Fruit fly (Drosophila melanogaster): ENCODE results near the gene Pfdn1.

Gene Pfdn1

DNA sequence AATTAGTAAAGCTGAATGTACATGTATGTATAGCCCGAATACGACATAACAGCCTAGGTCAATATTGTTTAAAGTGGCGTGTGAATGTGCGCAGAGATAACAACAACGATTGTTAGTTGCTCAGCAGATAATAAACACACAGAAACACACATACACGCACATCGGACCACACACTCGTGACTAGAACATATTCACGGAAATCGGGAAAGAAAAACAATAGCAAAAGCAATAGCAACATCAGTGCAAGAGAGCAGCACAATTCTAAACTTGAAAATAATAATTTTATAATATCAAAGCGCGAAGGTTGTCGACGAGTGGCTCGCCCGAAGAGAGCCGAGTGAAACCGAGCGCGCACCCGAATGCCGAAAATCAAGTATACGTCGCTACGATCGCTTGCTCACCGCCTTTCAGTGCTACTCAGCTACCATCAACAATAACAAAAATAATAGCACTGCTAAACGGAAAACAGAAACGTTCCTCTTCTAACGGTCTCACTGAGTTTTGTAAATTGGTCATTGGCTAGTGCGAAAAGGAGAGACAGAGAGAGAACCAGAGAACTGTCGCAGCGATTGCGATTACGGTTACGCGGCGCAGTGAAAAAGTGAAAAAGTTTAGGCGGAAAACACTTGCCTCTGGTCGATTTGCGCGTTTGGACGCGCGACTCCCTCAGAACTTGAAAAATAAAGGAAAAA lies 14.2 kb downstream of the Pfdn1 start:
- TF ChIP-seq D1 (tag; optimal IDR thresholded peaks at IDR 0.05) (no peak), CG15710 (tag; optimal IDR thresholded peaks at IDR 0.05) (no peak), CG13204 (GFP tag; optimal IDR thresholded peaks at IDR 0.05) (no peak), CG34367 (tag; optimal IDR thresholded peaks at IDR 0.05) (no peak), gl (tag; optimal IDR thresholded peaks at IDR 0.05) (no peak), fd96Ca (GFP tag; IDR thresholded peaks at IDR 0.05) (no peak), rn (GFP tag; IDR thresholded peaks at IDR 0.05) (no peak), CG8159 (tag; optimal IDR thresholded peaks at IDR 0.05) (no peak), CG14655 (GFP tag; optimal IDR thresholded peaks at IDR 0.05) (no peak), Pif1A (GFP tag; optimal IDR thresholded peaks at IDR 0.05) (no peak), Ets98B (GFP tag; IDR thresholded peaks at IDR 0.05) (no peak; the same call in 1 of the 2 replicates), CG17806 (tag; optimal IDR thresholded peaks at IDR 0.05) (no peak), Snoo (tag; optimal IDR thresholded peaks at IDR 0.05) (no peak), CG4496 (GFP tag; IDR thresholded peaks at IDR 0.05) (no peak)

- no peak for TF ChIP-seq CG13204 (GFP tag; optimal IDR thresholded peaks at IDR 0.05)
- TF ChIP-seq Ets98B (GFP tag; IDR thresholded peaks at IDR 0.05): no peak
- TF ChIP-seq Pif1B (GFP tag; optimal IDR thresholded peaks at IDR 0.05): no peak
- TF ChIP-seq rn (GFP tag; IDR thresholded peaks at IDR 0.05): no peak
These were observed 15.8 kb downstream of the Pfdn1 start for dm6 chr2L:6084694-6085093.

DNA sequence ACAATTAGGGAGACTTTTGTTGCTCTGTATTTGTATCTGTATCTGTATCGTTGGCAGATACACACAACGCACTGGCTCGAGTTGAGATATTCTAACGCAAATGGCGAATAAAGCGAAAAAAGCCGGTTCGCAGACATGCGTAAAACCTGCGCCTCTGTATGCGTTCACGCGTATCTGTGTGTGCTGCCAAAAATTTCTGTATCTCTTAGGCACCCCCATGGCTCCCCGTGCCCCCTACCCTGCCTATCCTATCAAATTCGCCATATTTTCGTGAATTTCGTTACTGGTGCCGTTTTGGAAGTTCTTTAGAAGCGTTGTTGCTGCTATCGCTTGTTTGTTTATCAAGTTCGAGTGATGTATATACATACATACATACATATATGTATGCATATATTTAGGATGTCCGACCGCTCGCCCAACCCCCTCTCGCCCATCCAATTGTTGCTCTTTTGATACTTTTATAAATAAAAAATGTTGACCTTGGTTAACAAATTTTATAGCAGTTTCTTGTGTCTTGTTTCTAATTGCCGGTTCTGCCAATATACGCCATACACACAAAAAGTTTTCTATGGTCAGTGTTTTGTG lies 16.9 kb downstream of the Pfdn1 start:
- TF ChIP-seq gl (tag; optimal IDR thresholded peaks at IDR 0.05) (no peak), Pif1B (GFP tag; optimal IDR thresholded peaks at IDR 0.05) (no peak), Snoo (tag; optimal IDR thresholded peaks at IDR 0.05) (no peak), CG8301 (tag; optimal IDR thresholded peaks at IDR 0.05) (no peak), D1 (tag; optimal IDR thresholded peaks at IDR 0.05) (no peak), CG14655 (GFP tag; optimal IDR thresholded peaks at IDR 0.05) (no peak), CG12605 (GFP tag; IDR thresholded peaks at IDR 0.05) (no peak), Ets98B (GFP tag; IDR thresholded peaks at IDR 0.05) (no peak), CG15710 (tag; optimal IDR thresholded peaks at IDR 0.05) (no peak), CG4496 (GFP tag; IDR thresholded peaks at IDR 0.05) (no peak), CG32121 (GFP tag; IDR thresholded peaks at IDR 0.05) (no peak), fd96Ca (GFP tag; IDR thresholded peaks at IDR 0.05) (no peak), EcR (GFP tag; optimal IDR thresholded peaks at IDR 0.05) (no peak), CG17806 (tag; optimal IDR thresholded peaks at IDR 0.05) (no peak), CG34367 (tag; optimal IDR thresholded peaks at IDR 0.05) (no peak), CG10348 (GFP tag; IDR thresholded peaks at IDR 0.05) (no peak)

DNA sequence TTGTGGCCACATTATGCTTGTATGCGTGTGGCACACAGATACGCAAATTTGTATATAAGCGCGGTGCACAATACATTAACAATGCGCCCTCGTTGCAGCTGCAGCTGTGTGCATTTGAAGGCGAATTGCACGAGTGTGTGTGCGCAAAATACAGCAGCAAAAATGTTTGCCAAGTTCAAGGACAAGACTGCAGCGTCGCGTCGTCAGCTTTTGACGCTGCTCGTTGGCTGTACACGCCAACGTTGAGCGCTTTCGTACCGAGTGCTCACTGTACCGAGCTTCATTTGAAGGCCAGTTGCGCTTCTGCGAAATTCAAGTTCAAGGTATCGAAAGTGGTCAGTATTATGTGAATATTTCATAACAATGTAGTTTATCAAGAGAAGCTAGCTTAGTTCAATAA lies 17.9 kb downstream of the Pfdn1 start:
- no peak for TF ChIP-seq EcR (GFP tag; optimal IDR thresholded peaks at IDR 0.05)
- TF ChIP-seq CG4496 (GFP tag; IDR thresholded peaks at IDR 0.05): no peak

DNA sequence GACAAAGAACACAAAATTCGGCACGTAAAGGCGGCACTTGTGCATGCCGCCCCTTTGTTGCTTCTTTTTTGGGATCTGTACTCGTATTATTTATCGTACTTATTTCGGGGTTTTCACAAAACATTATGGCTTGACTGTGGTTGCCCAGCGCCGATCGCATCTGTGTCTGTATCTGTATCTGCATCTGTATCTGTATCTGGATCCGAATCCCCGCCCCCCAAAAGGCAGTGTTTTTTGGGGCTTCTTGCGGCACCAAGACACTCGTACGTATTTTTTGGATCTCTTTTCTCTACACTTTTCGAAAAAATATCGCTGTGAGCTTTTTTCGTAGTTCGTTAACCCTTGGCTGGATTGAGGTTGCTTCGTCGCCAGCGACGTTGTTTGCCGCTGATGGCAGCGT lies 18.8 kb downstream of the Pfdn1 start:
- TF ChIP-seq fd96Ca (GFP tag; IDR thresholded peaks at IDR 0.05): no peak
- TF ChIP-seq CG12605 (GFP tag; IDR thresholded peaks at IDR 0.05): no peak
- no peak for TF ChIP-seq Pif1B (GFP tag; optimal IDR thresholded peaks at IDR 0.05)

- peak; percentile 99 for TF ChIP-seq EcR (GFP tag; optimal IDR thresholded peaks at IDR 0.05)
- no peak for TF ChIP-seq CG8159 (tag; optimal IDR thresholded peaks at IDR 0.05)
- TF ChIP-seq CG4496 (GFP tag; IDR thresholded peaks at IDR 0.05): peak; percentile 93
- no peak for TF ChIP-seq Pif1A (GFP tag; optimal IDR thresholded peaks at IDR 0.05)
- TF ChIP-seq CG17806 (tag; optimal IDR thresholded peaks at IDR 0.05): no peak
- peak; percentile 2 for TF ChIP-seq CG9948 (tag; optimal IDR thresholded peaks at IDR 0.05)
- TF ChIP-seq CG15710 (tag; optimal IDR thresholded peaks at IDR 0.05): no peak
- peak; percentile 40; the same call in 1 of the 2 replicates for TF ChIP-seq CG32121 (GFP tag; IDR thresholded peaks at IDR 0.05)
- TF ChIP-seq CG10348 (GFP tag; IDR thresholded peaks at IDR 0.05): no peak
- no peak for TF ChIP-seq CG8301 (tag; optimal IDR thresholded peaks at IDR 0.05)
- TF ChIP-seq rn (GFP tag; IDR thresholded peaks at IDR 0.05): no peak
- no peak for TF ChIP-seq Pif1B (GFP tag; optimal IDR thresholded peaks at IDR 0.05)
- TF ChIP-seq fd96Ca (GFP tag; IDR thresholded peaks at IDR 0.05): peak; percentile 73
- peak; percentile 2 for TF ChIP-seq CG34367 (tag; optimal IDR thresholded peaks at IDR 0.05)
- TF ChIP-seq Ets98B (GFP tag; IDR thresholded peaks at IDR 0.05): peak; percentile 55
- TF ChIP-seq CG13204 (GFP tag; optimal IDR thresholded peaks at IDR 0.05): peak; percentile 83
- TF ChIP-seq CG14655 (GFP tag; optimal IDR thresholded peaks at IDR 0.05): no peak
- no peak for TF ChIP-seq D1 (tag; optimal IDR thresholded peaks at IDR 0.05)
- TF ChIP-seq gl (tag; optimal IDR thresholded peaks at IDR 0.05): peak; percentile 45
- peak; percentile 70 for TF ChIP-seq Snoo (tag; optimal IDR thresholded peaks at IDR 0.05)
- TF ChIP-seq CG12605 (GFP tag; IDR thresholded peaks at IDR 0.05): no peak; the same call in 1 of the 2 replicates
These were observed 19.8 kb downstream of the Pfdn1 start for dm6 chr2L:6088371-6089365.

All from whole organism, pupa.